Worm (Caenorhabditis elegans) whole organism, L2 larva: ENCODE measurements around the gene afmd-1.

ENCODE experiments used
- C34F6.9 ChIP-seq: fragments of 150-350 bp; optimal IDR thresholded peaks from 2 replicates; lab custom pipeline; 2014; ENCODE audit warnings: missing biosample characterization, missing genetic modification characterization
- blmp-1 ChIP-seq: sonication (generic microtip); optimal IDR thresholded peaks from 2 replicates; lab custom pipeline; 2017; ENCODE audit warnings: missing genetic modification characterization, mild to moderate bottlenecking, missing compliant biosample characterization, antibody characterized with exemption, moderate library complexity; ENCODE audit not compliant: insufficient read depth
- ceh-16 ChIP-seq: fragments of 150-350 bp; optimal IDR thresholded peaks from 2 replicates; lab custom pipeline; 2014; ENCODE audit warnings: missing biosample characterization, missing genetic modification characterization
- ceh-82 ChIP-seq: fragments of 150-350 bp; optimal IDR thresholded peaks from 2 replicates; lab custom pipeline; 2014; ENCODE audit warnings: missing biosample characterization, missing genetic modification characterization
- crh-2 ChIP-seq: sonication (generic microtip); optimal IDR thresholded peaks from 2 replicates; lab custom pipeline; 2017; ENCODE audit warnings: missing biosample characterization, missing genetic modification characterization
- dmd-4 ChIP-seq: sonication (generic microtip); optimal IDR thresholded peaks from 2 replicates; lab custom pipeline; 2017; ENCODE audit warnings: missing biosample characterization, missing genetic modification characterization
- egl-27 ChIP-seq: sonication (generic microtip); optimal IDR thresholded peaks from 3 replicates; lab custom pipeline; 2017; ENCODE audit warnings: missing biosample characterization, missing genetic modification reagents, missing genetic modification characterization
- elt-1 ChIP-seq: fragments of 150-350 bp; optimal IDR thresholded peaks from 2 replicates; lab custom pipeline; 2014; ENCODE audit warnings: missing biosample characterization, missing genetic modification characterization
- fos-1 ChIP-seq: fragments of 150-350 bp; optimal IDR thresholded peaks from 2 replicates; lab custom pipeline; 2014; ENCODE audit warnings: missing biosample characterization, missing genetic modification characterization
- lin-11 ChIP-seq: fragments of 150-350 bp; sonication (generic microtip); optimal IDR thresholded peaks from 2 replicates; lab custom pipeline; 2014; ENCODE audit warnings: missing biosample characterization, missing genetic modification characterization, inconsistent platforms, mixed read lengths
- lin-13 ChIP-seq: fragments of 150-350 bp; optimal IDR thresholded peaks from 2 replicates; lab custom pipeline; 2014; ENCODE audit warnings: missing biosample characterization, missing genetic modification reagents, missing genetic modification characterization
- mbf-1 ChIP-seq: sonication (generic microtip); optimal IDR thresholded peaks from 2 replicates; lab custom pipeline; 2017; ENCODE audit warnings: missing biosample characterization, missing genetic modification characterization
- mdl-1 ChIP-seq, 2 experiments: fragments of 150-350 bp in 1 of 2; sonication (generic microtip) in 1 of 2; optimal IDR thresholded peaks; 2 replicates each; lab custom pipeline; 2017; ENCODE audit warnings: missing biosample characterization in 2 of 2, missing genetic modification characterization in 2 of 2
- nhr-10 ChIP-seq: sonication (generic microtip); optimal IDR thresholded peaks from 2 replicates; lab custom pipeline; 2017; ENCODE audit warnings: missing biosample characterization, missing genetic modification characterization
- nhr-11 ChIP-seq: fragments of 150-350 bp; optimal IDR thresholded peaks from 2 replicates; lab custom pipeline; 2014; ENCODE audit warnings: missing biosample characterization, missing genetic modification characterization
- nhr-21 ChIP-seq: fragments of 150-350 bp; optimal IDR thresholded peaks from 2 replicates; lab custom pipeline; 2014; ENCODE audit warnings: missing biosample characterization, missing genetic modification characterization
- nhr-23 ChIP-seq: fragments of 150-350 bp; optimal IDR thresholded peaks from 2 replicates; lab custom pipeline; 2014; ENCODE audit warnings: missing biosample characterization, missing genetic modification reagents, missing genetic modification characterization
- nhr-25 ChIP-seq: fragments of 150-350 bp; sonication (generic microtip); optimal IDR thresholded peaks from 3 replicates; lab custom pipeline; 2014; ENCODE audit warnings: missing biosample characterization, missing genetic modification characterization
- nhr-77 ChIP-seq: fragments of 150-350 bp; optimal IDR thresholded peaks from 2 replicates; lab custom pipeline; 2014; ENCODE audit warnings: missing biosample characterization, missing genetic modification characterization
- peb-1 ChIP-seq: fragments of 150-350 bp; optimal IDR thresholded peaks from 2 replicates; lab custom pipeline; 2014; ENCODE audit warnings: missing biosample characterization, missing genetic modification characterization
- sem-4 ChIP-seq: fragments of 150-350 bp; optimal IDR thresholded peaks from 2 replicates; lab custom pipeline; 2014; ENCODE audit warnings: missing biosample characterization, missing genetic modification reagents, missing genetic modification characterization
- skn-1 ChIP-seq: sonication (generic microtip); optimal IDR thresholded peaks from 2 replicates; lab custom pipeline; 2017; ENCODE audit warnings: missing biosample characterization, missing genetic modification characterization
- sma-3 ChIP-seq: sonication (generic microtip); optimal IDR thresholded peaks from 2 replicates; lab custom pipeline; 2016; ENCODE audit warnings: missing genetic modification reagents, missing genetic modification characterization, missing compliant biosample characterization
- sma-9 ChIP-seq, 2 experiments: fragments of 150-350 bp in 1 of 2; sonication (generic microtip) in 1 of 2; optimal IDR thresholded peaks; 2 replicates each; lab custom pipeline; 2014 to 2016; ENCODE audit warnings: missing genetic modification characterization in 2 of 2, mild to moderate bottlenecking in 1 of 2, missing biosample characterization in 1 of 2, missing compliant biosample characterization in 1 of 2, missing genetic modification reagents in 1 of 2, moderate library complexity in 1 of 2
- snpc-4 ChIP-seq: fragments of 150-350 bp; optimal IDR thresholded peaks from 2 replicates; lab custom pipeline; 2014; ENCODE audit warnings: missing biosample characterization, missing genetic modification characterization
- unc-39 ChIP-seq: fragments of 150-350 bp; optimal IDR thresholded peaks from 2 replicates; lab custom pipeline; 2014; ENCODE audit warnings: missing biosample characterization, missing genetic modification characterization
- unc-62 ChIP-seq: fragments of 150-350 bp; optimal IDR thresholded peaks from 2 replicates; lab custom pipeline; 2014; ENCODE audit warnings: missing biosample characterization, missing genetic modification reagents, missing genetic modification characterization
- zag-1 ChIP-seq: fragments of 150-350 bp; optimal IDR thresholded peaks from 2 replicates; lab custom pipeline; 2014; ENCODE audit warnings: missing biosample characterization, missing genetic modification characterization
- ztf-1 ChIP-seq: fragments of 200-800 bp; sonication (Bioruptor generic); conservative IDR thresholded peaks from 2 replicates; pipeline ENCODE4 v1.3.6; 2022; ENCODE audit warnings: missing genetic modification characterization, missing compliant biosample characterization
- ztf-11 ChIP-seq: sonication (generic microtip); optimal IDR thresholded peaks from 2 replicates; lab custom pipeline; 2017; ENCODE audit warnings: missing biosample characterization, missing genetic modification characterization
- ztf-4 ChIP-seq: fragments of 150-350 bp; optimal IDR thresholded peaks from 2 replicates; lab custom pipeline; 2014; ENCODE audit warnings: missing biosample characterization, missing genetic modification characterization

Gene afmd-1

ce11 chrIV:7205969-7206368 lies 38.1 kb upstream of the afmd-1 start, which contains the start of gene kcc-1:
TSS of gene kcc-1 (plus strand) at chrIV:7206269.
- no peak for TF ChIP-seq ceh-16 (tag; lab: Kevin White, UChicago)
- TF ChIP-seq ceh-82 (tag; lab: Kevin White, UChicago) = no peak
- no peak for TF ChIP-seq ztf-4 (tag; lab: Kevin White, UChicago)
- no peak for TF ChIP-seq unc-39 (tag; lab: Kevin White, UChicago)
- no peak for TF ChIP-seq nhr-23 (tag; lab: Kevin White, UChicago)
- no peak for TF ChIP-seq lin-11 (tag; lab: Kevin White, UChicago)
- TF ChIP-seq elt-1 = no peak
- TF ChIP-seq zag-1 (tag; lab: Kevin White, UChicago) = no peak
- no peak for TF ChIP-seq nhr-77
- TF ChIP-seq nhr-10 = no peak
- no peak for TF ChIP-seq unc-62 (GFP tag; lab: Kevin White, UChicago)

ce11 chrIV:7208961-7209360 lies 35.1 kb upstream of the afmd-1 start:
- TF ChIP-seq crh-2 (tag; lab: Kevin White, UChicago) = no peak
- TF ChIP-seq egl-27 (tag; lab: Kevin White, UChicago) = no peak

DNA sequence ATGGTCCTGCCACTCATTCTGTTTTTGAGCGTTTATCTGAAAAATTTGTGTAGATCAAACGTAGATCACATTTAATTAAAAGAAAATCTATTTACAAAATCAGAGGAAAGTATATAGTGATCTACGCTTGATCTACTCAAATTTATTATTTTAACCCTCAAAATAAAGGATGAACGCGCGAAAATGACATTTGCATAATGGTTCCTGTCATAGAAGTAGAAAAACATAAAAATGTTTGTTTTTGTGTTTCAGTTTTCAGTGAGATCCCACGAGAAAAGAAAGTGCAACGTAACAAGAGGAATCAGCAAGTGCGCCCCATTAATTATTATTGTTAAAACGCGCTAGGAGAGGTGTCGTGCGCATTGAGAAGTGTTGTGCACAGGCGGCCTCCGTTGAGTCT lies 32.7 kb upstream of the afmd-1 start:
- TF ChIP-seq peb-1 = no peak
- TF ChIP-seq nhr-21 = no peak
- TF ChIP-seq ceh-16 (tag; lab: Kevin White, UChicago) = no peak
- no peak for TF ChIP-seq sma-9 (GFP tag; optimal IDR thresholded peaks at IDR 0.05; lab: Kevin White, UChicago)
- no peak for TF ChIP-seq sma-9 (tag; optimal IDR thresholded peaks at IDR 0.05; lab: Kevin White, UChicago)
- TF ChIP-seq mbf-1 = no peak
- no peak for TF ChIP-seq ztf-1 (GFP tag; lab: Robert Waterston, UW)
- TF ChIP-seq snpc-4 = no peak
- TF ChIP-seq, all 48 proteins: peak for 0

- no peak for TF ChIP-seq nhr-11
- TF ChIP-seq sem-4 = no peak
- TF ChIP-seq sma-9 (GFP tag; optimal IDR thresholded peaks at IDR 0.05; lab: Kevin White, UChicago) = no peak
- no peak for TF ChIP-seq sma-9 (tag; optimal IDR thresholded peaks at IDR 0.05; lab: Kevin White, UChicago)
- TF ChIP-seq fos-1 (tag; lab: Kevin White, UChicago) = peak; percentile 44
- TF ChIP-seq egl-27 (tag; lab: Kevin White, UChicago) = no peak
- TF ChIP-seq ceh-82 (tag; lab: Kevin White, UChicago) = no peak
- TF ChIP-seq ztf-4 (tag; lab: Kevin White, UChicago) = no peak
- no peak for TF ChIP-seq nhr-25 (tag; lab: Kevin White, UChicago)
Measured at ce11 chrIV:7212769-7213168, 31.3 kb upstream of the afmd-1 start.

DNA sequence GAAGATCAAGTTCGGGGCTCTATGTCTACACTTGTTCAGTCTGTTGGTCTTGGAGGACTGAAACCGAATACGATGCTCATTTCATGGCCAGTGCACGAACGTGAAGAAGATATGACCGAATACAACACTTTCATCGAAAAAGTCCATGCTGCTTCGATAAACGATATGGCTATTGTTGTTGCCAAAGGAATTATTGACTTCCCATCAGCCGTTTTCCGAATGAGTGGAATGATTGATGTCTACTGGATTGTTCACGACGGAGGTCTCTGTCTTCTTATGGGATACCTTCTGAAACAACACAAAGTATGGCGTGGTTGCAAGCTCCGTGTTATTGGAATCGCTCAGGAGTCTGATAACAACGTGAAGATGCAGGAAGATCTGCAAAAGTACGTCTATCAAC lies 27.8 kb upstream of the afmd-1 start:
- TF ChIP-seq elt-1 (no peak), sma-3 (no peak), C34F6.9 (tag; lab: Kevin White, UChicago) (no peak), peb-1 (no peak), sem-4 (no peak), dmd-4 (no peak), sma-9 (GFP tag; optimal IDR thresholded peaks at IDR 0.05; lab: Kevin White, UChicago) (no peak), sma-9 (tag; optimal IDR thresholded peaks at IDR 0.05; lab: Kevin White, UChicago) (no peak), blmp-1 (tag; lab: Kevin White, UChicago) (no peak), nhr-11 (no peak)

ce11 chrIV:7219398-7220087 lies 24.5 kb upstream of the afmd-1 start, which contains the start of the genes glb-23 and R13A1.1:
TSS of gene glb-23 (minus strand) at chrIV:7219498.
TSS of gene R13A1.1 (plus strand) at chrIV:7220037.
- TF ChIP-seq lin-13 (GFP tag; lab: Kevin White, UChicago) (no peak), nhr-23 (tag; lab: Kevin White, UChicago) (no peak), ztf-1 (GFP tag; lab: Robert Waterston, UW) (no peak), blmp-1 (tag; lab: Kevin White, UChicago) (no peak), unc-62 (GFP tag; lab: Kevin White, UChicago) (no peak), dmd-4 (no peak), ceh-82 (tag; lab: Kevin White, UChicago) (no peak), nhr-77 (no peak), ztf-4 (tag; lab: Kevin White, UChicago) (no peak), skn-1 (tag; lab: Kevin White, UChicago) (no peak), ztf-11 (tag; lab: Kevin White, UChicago) (no peak), sma-9 (GFP tag; optimal IDR thresholded peaks at IDR 0.05; lab: Kevin White, UChicago) (no peak), sma-9 (tag; optimal IDR thresholded peaks at IDR 0.05; lab: Kevin White, UChicago) (no peak), unc-39 (tag; lab: Kevin White, UChicago) (no peak), nhr-10 (no peak), mdl-1 (tag; optimal IDR thresholded peaks at IDR 0.05; lab: Kevin White, UChicago) (no peak)
- TF ChIP-seq, all 48 proteins: peak for 0
